Worm (Caenorhabditis elegans) whole organism, L2 larva: Measurements from ENCODE around the gene F54B3.4.

Experiments
- aly-2 ChIP-seq: fragments of 150-350 bp; optimal IDR thresholded peaks from 2 replicates; lab custom pipeline; 2014; ENCODE audit warnings: missing biosample characterization, missing genetic modification characterization
- ceh-82 ChIP-seq: fragments of 150-350 bp; optimal IDR thresholded peaks from 2 replicates; lab custom pipeline; 2014; ENCODE audit warnings: missing biosample characterization, missing genetic modification characterization
- unc-39 ChIP-seq: fragments of 150-350 bp; optimal IDR thresholded peaks from 2 replicates; lab custom pipeline; 2014; ENCODE audit warnings: missing biosample characterization, missing genetic modification characterization

DNA sequence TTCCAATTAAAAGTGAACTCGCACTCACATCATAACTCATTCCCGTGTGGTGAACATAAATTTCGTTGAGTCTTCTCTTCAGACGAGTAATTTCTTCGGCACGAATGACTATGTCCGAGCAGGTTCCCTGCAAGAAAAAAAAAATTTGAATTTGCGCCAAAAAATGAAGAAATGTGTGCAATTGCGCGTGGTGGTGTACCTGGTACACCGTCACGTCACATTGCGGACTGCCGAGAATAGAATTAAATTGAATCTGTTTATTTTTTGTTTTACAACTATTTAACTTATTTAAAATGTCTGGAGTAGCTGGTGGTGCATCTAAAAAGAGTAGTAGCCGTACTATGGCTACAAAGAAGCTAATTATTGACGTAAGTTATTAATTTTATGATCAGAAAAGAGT, 30.0 kb upstream of the F54B3.4 start, which contains the start of gene mdt-22:
- TF ChIP-seq ceh-82 (tag; lab: Kevin White, UChicago) = no peak
- no peak for TF ChIP-seq aly-2
- TF ChIP-seq unc-39 (tag; lab: Kevin White, UChicago) = no peak
